Worm (Caenorhabditis elegans): ENCODE data around the gene ZK1127.5.
"Not testable (repeated sequence)": the region's sequence is repeated elsewhere in the genome, so short reads cannot be mapped to it uniquely, and the experiment has no call there.

- not testable (repeated sequence) for TF ChIP-seq ama-1 (optimal IDR thresholded peaks at IDR 0.05); ama-1 (GFP tag; optimal IDR thresholded peaks at IDR 0.05); nfya-1 (tag; optimal IDR thresholded peaks at IDR 0.05; ENCODE audit: borderline replicate concordance, insufficient read depth); let-607 (tag; optimal IDR thresholded peaks at IDR 0.05)
- TF ChIP-seq F39B2.1 (GFP tag; IDR thresholded peaks at IDR 0.05) (0 out of 2 replicates have a peak, but pooled peaks have one; percentile 69), mcd-1 (GFP tag; IDR thresholded peaks at IDR 0.05) (peak; percentile 64; the same call in 1 of the 2 replicates), F57C9.4 (tag; optimal IDR thresholded peaks at IDR 0.05) (peak; percentile 21), lin-26 (GFP tag; IDR thresholded peaks at IDR 0.05) (peak; percentile 98), attf-6 (GFP tag; IDR thresholded peaks at IDR 0.05) (peak; percentile 59; the same call in 1 of the 2 replicates), D2030.7 (GFP tag; IDR thresholded peaks at IDR 0.05) (peak; percentile 85), F52B5.7 (tag; optimal IDR thresholded peaks at IDR 0.05) (peak; percentile 72)
Observed at ce11 chrII:7001405-7001804, 49.1 kb upstream of the ZK1127.5 start.
